Worm (Caenorhabditis elegans) whole organism, late embryonic: ENCODE results near the gene pfk-1.2.

Source experiments
- F13H6.1 ChIP-seq: sonication (generic microtip); optimal IDR thresholded peaks from 2 replicates; lab custom pipeline; 2016; ENCODE audit warnings: missing genetic modification characterization, missing compliant biosample characterization
- ceh-34 ChIP-seq: sonication (generic microtip); optimal IDR thresholded peaks from 2 replicates; lab custom pipeline; 2016; ENCODE audit warnings: mild to moderate bottlenecking, missing genetic modification characterization, missing compliant biosample characterization
- dve-1 ChIP-seq: sonication (generic microtip); optimal IDR thresholded peaks from 2 replicates; lab custom pipeline; 2017; ENCODE audit warnings: antibody characterized with exemption, mild to moderate bottlenecking, missing genetic modification characterization, missing compliant biosample characterization
- fkh-10 ChIP-seq: fragments of 150-350 bp; optimal IDR thresholded peaks from 2 replicates; lab custom pipeline; 2014; ENCODE audit warnings: missing biosample characterization, missing genetic modification reagents, missing genetic modification characterization
- hlh-8 ChIP-seq: sonication (generic microtip); optimal IDR thresholded peaks from 2 replicates; lab custom pipeline; 2016; ENCODE audit warnings: missing genotype, missing genetic modification characterization, missing compliant biosample characterization
- mec-3 ChIP-seq: sonication (generic microtip); optimal IDR thresholded peaks from 2 replicates; lab custom pipeline; 2016; ENCODE audit warnings: borderline replicate concordance, missing genetic modification characterization, missing compliant biosample characterization
- nhr-11 ChIP-seq: fragments of 150-350 bp; optimal IDR thresholded peaks from 2 replicates; lab custom pipeline; 2014; ENCODE audit warnings: missing biosample characterization, missing genetic modification characterization
- pat-9 ChIP-seq: fragments of 200-800 bp; sonication (Bioruptor generic); optimal IDR thresholded peaks from 2 replicates; lab custom pipeline; 2018; ENCODE audit warnings: mild to moderate bottlenecking, missing genetic modification characterization, moderate library complexity, missing compliant biosample characterization
- sox-4 ChIP-seq: sonication (generic microtip); optimal IDR thresholded peaks from 2 replicates; lab custom pipeline; 2017; ENCODE audit warnings: mild to moderate bottlenecking, missing genetic modification characterization, inconsistent platforms, missing compliant biosample characterization
- tbx-2 ChIP-seq: sonication (generic microtip); optimal IDR thresholded peaks from 2 replicates; lab custom pipeline; 2016; ENCODE audit warnings: missing genetic modification characterization, missing compliant biosample characterization
- zip-5 ChIP-seq: sonication (generic microtip); optimal IDR thresholded peaks from 2 replicates; lab custom pipeline; 2016; ENCODE audit warnings: missing genetic modification characterization, missing compliant biosample characterization
- ztf-16 ChIP-seq: sonication (generic microtip); optimal IDR thresholded peaks from 2 replicates; lab custom pipeline; 2017; ENCODE audit warnings: missing genetic modification characterization, missing compliant biosample characterization

DNA sequence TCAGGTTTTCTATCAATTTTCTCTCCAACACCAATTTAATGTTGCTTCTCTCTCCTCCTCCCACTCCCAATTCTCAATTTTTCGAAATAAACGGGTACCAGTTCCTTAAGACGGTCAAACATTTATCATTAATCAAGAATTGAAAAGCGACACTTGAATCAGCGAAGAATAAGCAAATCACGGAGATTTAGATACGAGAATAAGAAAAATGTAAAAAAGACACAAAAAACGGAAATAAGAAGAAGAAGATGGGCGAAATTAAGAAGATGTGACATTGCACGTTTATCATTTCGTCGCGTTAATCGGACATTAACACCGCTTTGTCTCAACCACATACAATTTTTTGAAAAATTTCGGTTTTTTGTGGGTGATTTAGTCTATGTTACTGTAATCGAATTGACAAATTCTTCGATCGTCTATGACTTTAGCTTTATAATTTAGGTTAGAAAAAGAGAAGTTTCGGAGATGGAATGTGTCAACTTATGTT lies 27.1 kb upstream of the pfk-1.2 start, which contains the start of gene haao-1:
- TF ChIP-seq F13H6.1: no peak
- TF ChIP-seq nhr-11 (tag; lab: Kevin White, UChicago): no peak
- no peak for TF ChIP-seq pat-9
- TF ChIP-seq fkh-10 (GFP tag; lab: Kevin White, UChicago): no peak
- no peak for TF ChIP-seq ztf-16
- no peak for TF ChIP-seq mec-3
- TF ChIP-seq tbx-2: no peak
- no peak for TF ChIP-seq hlh-8 (tag; lab: Kevin White, UChicago)
- TF ChIP-seq sox-4: no peak
- no peak for TF ChIP-seq zip-5 (tag; lab: Kevin White, UChicago)
- TF ChIP-seq ceh-34 (tag; lab: Kevin White, UChicago): no peak
- no peak for TF ChIP-seq dve-1
